Worm (Caenorhabditis elegans): ENCODE measurements around the gene hira-1.

hira-1 gene

DNA sequence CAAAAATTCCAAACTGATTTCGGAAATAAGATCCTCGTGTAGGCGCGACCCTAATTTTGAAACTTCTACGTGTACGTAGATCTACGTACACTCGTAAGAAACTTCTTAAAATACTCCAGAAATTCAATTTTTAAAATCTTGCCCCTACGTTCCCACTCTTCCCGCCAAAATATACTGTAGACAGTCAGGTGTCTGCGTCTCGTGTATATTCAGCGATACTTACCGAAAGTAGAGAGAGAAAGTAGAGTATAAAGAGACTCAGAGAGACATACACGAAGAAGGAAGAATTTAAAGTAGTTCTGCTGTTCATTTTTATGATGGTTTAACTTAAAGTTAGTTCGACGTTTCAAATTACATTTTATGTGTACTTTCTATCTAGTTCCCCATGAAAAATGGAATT lies 2.3 kb downstream of the hira-1 start:
- TF ChIP-seq flt-1 (GFP tag; IDR thresholded peaks at IDR 0.05) (no peak), hmg-4 (GFP tag; optimal IDR thresholded peaks at IDR 0.05) (no peak), ets-7 (tag; optimal IDR thresholded peaks at IDR 0.05) (no peak), ceh-36 (tag; optimal IDR thresholded peaks at IDR 0.05) (no peak), F13C5.2 (tag; optimal IDR thresholded peaks at IDR 0.05) (no peak), hmbx-1 (tag; optimal IDR thresholded peaks at IDR 0.05) (no peak), pes-1 (GFP tag; IDR thresholded peaks at IDR 0.05) (no peak), tbx-11 (GFP tag; IDR thresholded peaks at IDR 0.05) (no peak), ama-1 (optimal IDR thresholded peaks at IDR 0.05) (no peak), scrt-1 (GFP tag; IDR thresholded peaks at IDR 0.05) (no peak)

DNA sequence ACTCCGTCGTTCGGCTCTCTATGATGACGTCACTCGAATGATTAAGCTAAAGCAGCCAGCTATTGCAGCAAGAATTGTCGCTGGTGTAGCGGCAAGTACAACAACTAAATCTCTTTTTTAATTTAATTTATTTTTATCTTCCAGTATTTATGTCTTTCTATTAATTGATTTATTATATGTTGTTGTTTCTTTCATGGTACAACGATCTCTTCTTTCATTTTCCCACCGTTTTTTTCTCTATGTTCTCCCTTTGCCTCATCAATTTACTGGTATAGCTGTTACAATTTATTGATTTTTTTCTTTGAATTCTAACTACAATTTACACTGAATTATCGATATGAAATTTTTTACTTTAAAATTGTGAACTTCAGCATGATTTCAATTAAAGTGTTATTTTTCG lies 4.8 kb downstream of the hira-1 start, which contains the start of gene moc-6:
moc-6 (plus strand) TSS at position 301 of the 400 bp plus-strand sequence.
- no peak for TF ChIP-seq tra-4 (tag; optimal IDR thresholded peaks at IDR 0.05)
- TF ChIP-seq hmg-4 (GFP tag; optimal IDR thresholded peaks at IDR 0.05): no peak
- no peak for TF ChIP-seq sea-1 (GFP tag; conservative IDR thresholded peaks at IDR 0.05)
- TF ChIP-seq pes-1 (GFP tag; IDR thresholded peaks at IDR 0.05): no peak
- TF ChIP-seq ceh-13 (GFP tag; optimal IDR thresholded peaks at IDR 0.05): no peak
- no peak for TF ChIP-seq ama-1 (optimal IDR thresholded peaks at IDR 0.05)
- TF ChIP-seq B0310.2 (tag; optimal IDR thresholded peaks at IDR 0.05): no peak
- no peak for TF ChIP-seq tbx-11 (GFP tag; IDR thresholded peaks at IDR 0.05)
- no peak for TF ChIP-seq ceh-36 (tag; optimal IDR thresholded peaks at IDR 0.05)

DNA sequence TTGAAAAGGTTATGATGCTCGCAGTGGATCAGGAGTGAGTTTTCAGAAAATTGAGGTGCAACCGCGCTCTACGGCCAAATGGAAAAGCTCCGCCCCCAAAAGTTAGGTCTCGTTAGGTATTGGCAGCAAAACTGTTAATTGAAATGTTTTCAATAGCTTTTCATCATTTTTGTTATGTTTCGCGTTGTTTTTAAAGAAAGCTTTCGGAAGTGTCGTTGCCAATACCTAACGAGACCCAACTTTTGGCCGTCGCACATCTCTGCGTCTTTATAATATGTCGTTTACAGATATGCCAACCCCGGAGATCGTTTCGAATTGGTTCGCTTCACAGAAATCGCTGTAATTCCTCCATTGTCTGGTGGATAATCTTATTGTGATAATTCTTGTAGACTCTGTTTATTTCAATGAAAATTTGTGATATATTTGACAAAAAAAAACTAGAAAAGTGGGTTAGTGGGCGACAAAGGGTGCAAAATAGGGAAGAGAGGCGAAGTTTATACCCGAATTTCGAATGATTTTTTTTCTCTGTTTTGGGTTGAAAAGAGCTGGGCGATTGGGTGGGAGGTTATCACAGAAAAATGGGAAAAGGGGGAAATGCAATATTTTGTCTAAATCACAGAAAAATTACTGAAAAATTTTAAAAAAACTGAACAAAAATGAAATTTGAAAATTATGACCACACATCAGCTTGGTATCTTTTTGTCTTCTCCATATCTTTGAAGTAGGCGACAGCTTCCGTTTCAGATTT lies 5.5 kb downstream of the hira-1 start:
- TF ChIP-seq F13C5.2 (tag; optimal IDR thresholded peaks at IDR 0.05): no peak
- TF ChIP-seq ceh-13 (GFP tag; optimal IDR thresholded peaks at IDR 0.05): no peak
- no peak for TF ChIP-seq hmbx-1 (tag; optimal IDR thresholded peaks at IDR 0.05)
- no peak for TF ChIP-seq tbx-11 (GFP tag; IDR thresholded peaks at IDR 0.05)
- TF ChIP-seq ama-1 (optimal IDR thresholded peaks at IDR 0.05): no peak
- TF ChIP-seq hmg-4 (GFP tag; optimal IDR thresholded peaks at IDR 0.05): no peak
- TF ChIP-seq B0310.2 (tag; optimal IDR thresholded peaks at IDR 0.05): no peak
- no peak for TF ChIP-seq aly-1 (tag; optimal IDR thresholded peaks at IDR 0.05)
- TF ChIP-seq sea-1 (GFP tag; conservative IDR thresholded peaks at IDR 0.05): no peak
- no peak for TF ChIP-seq ets-7 (tag; optimal IDR thresholded peaks at IDR 0.05)
- TF ChIP-seq scrt-1 (GFP tag; IDR thresholded peaks at IDR 0.05): no peak
- TF ChIP-seq tra-4 (tag; optimal IDR thresholded peaks at IDR 0.05): no peak
- TF ChIP-seq tbx-37 (GFP tag; conservative IDR thresholded peaks at IDR 0.05): no peak
- TF ChIP-seq ceh-36 (tag; optimal IDR thresholded peaks at IDR 0.05): no peak
- TF ChIP-seq hnd-1 (tag; optimal IDR thresholded peaks at IDR 0.05): no peak
- TF ChIP-seq pes-1 (GFP tag; IDR thresholded peaks at IDR 0.05): no peak
- no peak for TF ChIP-seq flt-1 (GFP tag; IDR thresholded peaks at IDR 0.05)

DNA sequence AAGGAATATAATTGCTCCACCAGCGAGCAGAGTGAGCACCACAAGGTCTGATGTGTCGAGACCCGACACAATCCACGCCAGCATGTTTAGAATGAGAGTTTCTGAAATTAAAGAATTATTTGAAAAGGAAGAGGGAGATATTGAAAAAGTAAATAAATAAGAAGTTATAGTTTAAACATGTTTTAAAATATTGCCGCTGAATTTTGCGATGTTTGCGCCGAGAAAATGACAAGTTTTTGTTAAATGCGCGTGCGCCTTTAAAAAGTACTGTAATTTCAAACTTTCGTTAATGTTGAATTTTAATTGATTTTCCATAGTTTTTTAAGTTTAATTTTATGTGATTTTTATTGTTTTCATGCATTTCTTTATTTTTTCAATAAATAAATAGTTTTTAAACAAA lies 8.7 kb downstream of the hira-1 start, which contains the start of gene emb-8:
emb-8 (minus strand) TSS at position 101 of the 400 bp plus-strand sequence.
- no peak for TF ChIP-seq sea-1 (GFP tag; conservative IDR thresholded peaks at IDR 0.05)
- no peak for TF ChIP-seq ceh-13 (GFP tag; optimal IDR thresholded peaks at IDR 0.05)
- TF ChIP-seq tra-4 (tag; optimal IDR thresholded peaks at IDR 0.05): no peak
- no peak for TF ChIP-seq hmg-4 (GFP tag; optimal IDR thresholded peaks at IDR 0.05)
- TF ChIP-seq F13C5.2 (tag; optimal IDR thresholded peaks at IDR 0.05): no peak
- TF ChIP-seq ama-1 (optimal IDR thresholded peaks at IDR 0.05): no peak
- no peak for TF ChIP-seq tbx-37 (GFP tag; conservative IDR thresholded peaks at IDR 0.05)
- no peak for TF ChIP-seq pes-1 (GFP tag; IDR thresholded peaks at IDR 0.05)
- no peak for TF ChIP-seq flt-1 (GFP tag; IDR thresholded peaks at IDR 0.05)
- TF ChIP-seq ets-7 (tag; optimal IDR thresholded peaks at IDR 0.05): no peak
- no peak for TF ChIP-seq B0310.2 (tag; optimal IDR thresholded peaks at IDR 0.05)
- TF ChIP-seq tbx-11 (GFP tag; IDR thresholded peaks at IDR 0.05): no peak
- TF ChIP-seq hnd-1 (tag; optimal IDR thresholded peaks at IDR 0.05): no peak
- no peak for TF ChIP-seq aly-1 (tag; optimal IDR thresholded peaks at IDR 0.05)
- no peak for TF ChIP-seq hmbx-1 (tag; optimal IDR thresholded peaks at IDR 0.05)
- TF ChIP-seq ceh-36 (tag; optimal IDR thresholded peaks at IDR 0.05): no peak

DNA sequence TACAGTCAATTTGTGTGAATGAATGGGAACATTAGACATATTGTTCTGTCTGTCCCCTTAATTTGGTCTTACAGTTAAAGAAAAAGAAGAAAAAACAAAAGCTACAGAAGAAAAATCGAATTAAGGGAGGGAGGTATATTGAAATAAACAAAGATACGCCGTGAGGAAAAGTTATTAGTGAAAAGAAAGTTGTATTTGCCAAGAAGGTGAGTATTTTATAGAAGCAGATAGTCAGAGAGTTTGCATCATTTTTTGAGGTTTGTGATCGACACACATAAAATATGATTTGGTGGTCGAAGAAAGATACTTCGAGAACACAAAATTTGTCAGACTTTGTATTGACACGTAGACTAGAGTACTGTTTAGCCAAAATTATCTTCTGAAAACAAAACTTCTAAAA lies 9.4 kb downstream of the hira-1 start:
- no peak for TF ChIP-seq tra-4 (tag; optimal IDR thresholded peaks at IDR 0.05)
- TF ChIP-seq ceh-36 (tag; optimal IDR thresholded peaks at IDR 0.05): no peak
- no peak for TF ChIP-seq flt-1 (GFP tag; IDR thresholded peaks at IDR 0.05)
- no peak for TF ChIP-seq hmbx-1 (tag; optimal IDR thresholded peaks at IDR 0.05)
- no peak for TF ChIP-seq tbx-11 (GFP tag; IDR thresholded peaks at IDR 0.05)
- no peak for TF ChIP-seq sea-1 (GFP tag; conservative IDR thresholded peaks at IDR 0.05)
- TF ChIP-seq ceh-13 (GFP tag; optimal IDR thresholded peaks at IDR 0.05): no peak
- TF ChIP-seq aly-1 (tag; optimal IDR thresholded peaks at IDR 0.05): no peak

DNA sequence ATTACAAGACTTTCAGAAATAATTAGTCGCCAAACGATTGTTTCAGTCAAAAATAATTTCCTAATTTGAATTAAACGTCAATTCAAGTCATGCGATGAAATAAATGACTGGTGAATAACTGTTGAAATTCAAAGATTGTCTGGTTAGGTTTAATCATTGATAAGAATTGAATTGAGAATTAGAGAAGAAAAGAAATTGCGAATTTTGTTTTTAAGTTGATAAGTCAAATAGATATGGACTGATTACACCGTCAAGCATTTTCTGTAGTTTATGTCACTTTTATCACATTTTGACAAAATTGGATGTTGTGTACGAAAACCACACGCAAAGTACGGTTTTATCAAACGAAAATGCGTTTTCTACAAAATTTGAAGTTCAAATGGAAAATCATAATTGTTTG lies 10.3 kb downstream of the hira-1 start:
- TF ChIP-seq tbx-37 (GFP tag; conservative IDR thresholded peaks at IDR 0.05) (no peak), ceh-13 (GFP tag; optimal IDR thresholded peaks at IDR 0.05) (no peak), hnd-1 (tag; optimal IDR thresholded peaks at IDR 0.05) (no peak)

DNA sequence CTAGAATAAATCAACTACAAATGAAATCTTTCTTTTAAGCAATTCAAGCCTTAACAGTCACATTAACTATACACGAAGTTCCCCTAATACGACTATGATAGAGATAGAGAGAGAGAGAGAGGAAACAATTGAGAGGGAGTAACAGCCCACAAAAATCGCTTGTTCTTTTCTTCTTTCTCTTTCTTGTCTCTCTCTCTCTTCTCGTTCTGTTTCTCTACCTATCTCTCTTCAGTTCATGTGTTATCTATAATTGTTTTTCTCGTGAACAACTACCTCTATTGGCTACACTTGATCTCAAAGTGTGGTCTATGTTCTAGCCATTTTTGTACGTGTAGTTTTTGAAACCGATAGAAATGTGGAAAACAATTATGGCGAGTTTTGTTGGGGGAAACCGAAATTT lies 11.7 kb downstream of the hira-1 start:
- TF ChIP-seq ama-1 (optimal IDR thresholded peaks at IDR 0.05): no peak
- TF ChIP-seq F13C5.2 (tag; optimal IDR thresholded peaks at IDR 0.05): no peak
- TF ChIP-seq aly-1 (tag; optimal IDR thresholded peaks at IDR 0.05): no peak
- TF ChIP-seq ceh-13 (GFP tag; optimal IDR thresholded peaks at IDR 0.05): no peak
- no peak for TF ChIP-seq hmbx-1 (tag; optimal IDR thresholded peaks at IDR 0.05)
- TF ChIP-seq ets-7 (tag; optimal IDR thresholded peaks at IDR 0.05): no peak
- TF ChIP-seq tra-4 (tag; optimal IDR thresholded peaks at IDR 0.05): no peak
- no peak for TF ChIP-seq scrt-1 (GFP tag; IDR thresholded peaks at IDR 0.05)

DNA sequence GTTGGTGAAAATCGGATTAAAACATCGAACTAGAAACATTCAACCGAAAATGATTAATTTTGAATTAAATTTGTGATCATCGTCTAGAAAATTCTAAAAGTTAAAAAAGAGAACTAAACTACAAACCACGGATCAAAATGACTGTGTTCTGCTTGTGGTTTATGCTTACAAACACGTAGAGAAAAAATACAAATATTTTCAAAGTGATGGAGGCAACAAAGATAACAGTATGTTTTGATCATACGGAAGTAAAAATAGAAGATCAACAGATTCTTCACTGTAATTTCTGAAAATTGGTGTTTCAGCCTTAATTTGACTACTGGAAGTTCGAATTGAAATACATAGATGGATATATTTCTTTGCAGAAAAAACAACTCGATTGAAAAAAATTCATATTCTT lies 12.4 kb downstream of the hira-1 start:
- TF ChIP-seq sea-1 (GFP tag; conservative IDR thresholded peaks at IDR 0.05) (no peak), tra-4 (tag; optimal IDR thresholded peaks at IDR 0.05) (no peak), ets-7 (tag; optimal IDR thresholded peaks at IDR 0.05) (no peak), tbx-11 (GFP tag; IDR thresholded peaks at IDR 0.05) (no peak), B0310.2 (tag; optimal IDR thresholded peaks at IDR 0.05) (no peak), hmbx-1 (tag; optimal IDR thresholded peaks at IDR 0.05) (no peak), F13C5.2 (tag; optimal IDR thresholded peaks at IDR 0.05) (no peak), pes-1 (GFP tag; IDR thresholded peaks at IDR 0.05) (no peak), hmg-4 (GFP tag; optimal IDR thresholded peaks at IDR 0.05) (no peak), aly-1 (tag; optimal IDR thresholded peaks at IDR 0.05) (no peak), flt-1 (GFP tag; IDR thresholded peaks at IDR 0.05) (no peak), ceh-13 (GFP tag; optimal IDR thresholded peaks at IDR 0.05) (no peak), hnd-1 (tag; optimal IDR thresholded peaks at IDR 0.05) (no peak), tbx-37 (GFP tag; conservative IDR thresholded peaks at IDR 0.05) (no peak), ama-1 (optimal IDR thresholded peaks at IDR 0.05) (no peak), scrt-1 (GFP tag; IDR thresholded peaks at IDR 0.05) (no peak), ceh-36 (tag; optimal IDR thresholded peaks at IDR 0.05) (no peak)
